Fruit fly (Drosophila melanogaster) whole organism, pupa: ENCODE results near the gene DIP-gamma.
A peak's percentile ranks its signal among the peaks of the same experiment; 100 is the strongest.

Experiments
- CG10348 ChIP-seq: fragments of 200-800 bp; sonication (Bioruptor generic); IDR thresholded peaks from 2 replicates; pipeline ENCODE4 v1.3.6; 2022; ENCODE audit warnings: missing biosample characterization, missing genetic modification characterization
- CG12605 ChIP-seq: fragments of 200-800 bp; sonication (Bioruptor generic); IDR thresholded peaks from 2 replicates; pipeline ENCODE4 v1.3.6; 2022; ENCODE audit warnings: missing biosample characterization, missing genetic modification characterization
- CG13204 ChIP-seq: fragments of 200-800 bp; sonication (Bioruptor generic); optimal IDR thresholded peaks from 2 replicates; lab custom pipeline; 2018; ENCODE audit warnings: missing biosample characterization, mild to moderate bottlenecking, missing genetic modification characterization, moderate library complexity
- CG14655 ChIP-seq: fragments of 200-800 bp; sonication (Bioruptor generic); optimal IDR thresholded peaks from 3 replicates; lab custom pipeline; 2017; ENCODE audit warnings: mild to moderate bottlenecking, missing biosample characterization, missing genetic modification reagents, missing genetic modification characterization
- CG15710 ChIP-seq: fragments of 200-800 bp; sonication (Bioruptor generic); optimal IDR thresholded peaks from 2 replicates; lab custom pipeline; 2018; ENCODE audit warnings: missing biosample characterization, mild to moderate bottlenecking, missing genetic modification characterization, moderate library complexity
- CG17806 ChIP-seq: fragments of 200-800 bp; sonication (Bioruptor generic); optimal IDR thresholded peaks from 2 replicates; lab custom pipeline; 2018; ENCODE audit warnings: missing biosample characterization, mild to moderate bottlenecking, missing genetic modification characterization, moderate library complexity
- CG32121 ChIP-seq: fragments of 200-800 bp; sonication (Bioruptor generic); IDR thresholded peaks from 2 replicates; pipeline ENCODE4 v1.3.6; 2022; ENCODE audit warnings: missing biosample characterization, missing genetic modification characterization
- CG34367 ChIP-seq: fragments of 200-800 bp; sonication (Bioruptor generic); optimal IDR thresholded peaks from 2 replicates; lab custom pipeline; 2018; ENCODE audit warnings: missing biosample characterization, mild to moderate bottlenecking, missing genetic modification characterization
- CG4496 ChIP-seq: fragments of 200-800 bp; sonication (Bioruptor generic); IDR thresholded peaks from 3 replicates; pipeline ENCODE4 v1.3.6; 2022; ENCODE audit warnings: missing biosample characterization, missing genetic modification characterization
- CG8159 ChIP-seq: fragments of 200-800 bp; sonication (Bioruptor generic); optimal IDR thresholded peaks from 3 replicates; lab custom pipeline; 2018; ENCODE audit warnings: missing biosample characterization, mild to moderate bottlenecking, missing genetic modification characterization, moderate library complexity
- CG8301 ChIP-seq: fragments of 200-800 bp; sonication (Bioruptor generic); optimal IDR thresholded peaks from 2 replicates; lab custom pipeline; 2018; ENCODE audit warnings: missing biosample characterization, mild to moderate bottlenecking, missing genetic modification characterization
- CG9948 ChIP-seq: fragments of 200-800 bp; sonication (Bioruptor generic); optimal IDR thresholded peaks from 2 replicates; lab custom pipeline; 2018; ENCODE audit warnings: missing biosample characterization, mild to moderate bottlenecking, missing genetic modification characterization, moderate library complexity
- D1 ChIP-seq: fragments of 200-800 bp; sonication (Bioruptor generic); optimal IDR thresholded peaks from 2 replicates; lab custom pipeline; 2018; ENCODE audit warnings: missing biosample characterization, mild to moderate bottlenecking, missing genetic modification characterization, moderate library complexity
- EcR ChIP-seq: fragments of 200-800 bp; sonication (Bioruptor generic); optimal IDR thresholded peaks from 3 replicates; lab custom pipeline; 2019; ENCODE audit warnings: missing biosample characterization, missing genetic modification characterization, mild to moderate bottlenecking, moderate library complexity, missing genetic modification reagents
- Ets98B ChIP-seq: fragments of 200-800 bp; sonication (Bioruptor generic); IDR thresholded peaks from 2 replicates; pipeline ENCODE4 v1.3.6; 2022; ENCODE audit warnings: missing biosample characterization, missing genetic modification characterization
- Pif1A ChIP-seq: fragments of 200-800 bp; sonication (Bioruptor generic); optimal IDR thresholded peaks from 3 replicates; lab custom pipeline; 2016; ENCODE audit warnings: missing biosample characterization, missing genetic modification characterization
- Pif1B ChIP-seq: fragments of 200-800 bp; sonication (Bioruptor generic); optimal IDR thresholded peaks from 3 replicates; lab custom pipeline; 2016; ENCODE audit warnings: missing biosample characterization, missing genetic modification characterization
- Snoo ChIP-seq: fragments of 200-800 bp; sonication (Bioruptor generic); optimal IDR thresholded peaks from 3 replicates; lab custom pipeline; 2017; ENCODE audit warnings: missing biosample characterization, mild to moderate bottlenecking, missing genetic modification characterization, inconsistent platforms
- fd96Ca ChIP-seq: fragments of 200-800 bp; sonication (Bioruptor generic); IDR thresholded peaks from 3 replicates; pipeline ENCODE4 v1.3.6; 2022; ENCODE audit warnings: missing biosample characterization, missing genetic modification characterization
- gl ChIP-seq: fragments of 200-800 bp; sonication (Bioruptor generic); optimal IDR thresholded peaks from 2 replicates; lab custom pipeline; 2018; ENCODE audit warnings: missing biosample characterization, mild to moderate bottlenecking, missing genetic modification characterization
- rn ChIP-seq: fragments of 200-800 bp; sonication (Bioruptor generic); IDR thresholded peaks from 2 replicates; pipeline ENCODE4 v1.3.6; 2022; ENCODE audit warnings: missing biosample characterization, missing genetic modification characterization

The DIP-gamma gene

dm6 chr3R:28911758-28912157 is 58.4 kb downstream of the DIP-gamma start:
- TF ChIP-seq EcR (no peak), CG13204 (GFP tag; lab: Kevin White, UChicago) (no peak), Snoo (tag; lab: Kevin White, UChicago) (no peak), CG15710 (tag; lab: Kevin White, UChicago) (peak; percentile 8), CG4496 (peak; percentile 88), Pif1A (GFP tag; lab: Kevin White, UChicago) (peak; percentile 65), CG8301 (tag; lab: Kevin White, UChicago) (peak; percentile 74), rn (GFP tag; lab: Robert Waterston, UW) (no peak), CG34367 (tag; lab: Kevin White, UChicago) (no peak), CG9948 (peak; percentile 33), Pif1B (peak; percentile 62), CG14655 (GFP tag; lab: Kevin White, UChicago) (peak; percentile 79), Ets98B (peak; percentile 86), CG17806 (tag; lab: Kevin White, UChicago) (peak; percentile 46), gl (tag; lab: Kevin White, UChicago) (no peak), fd96Ca (GFP tag; lab: Robert Waterston, UW) (peak; percentile 89), CG8159 (tag; lab: Kevin White, UChicago) (peak; percentile 24), D1 (no peak), CG10348 (GFP tag; lab: Robert Waterston, UW) (no peak), CG12605 (GFP tag; lab: Robert Waterston, UW) (peak; percentile 43; the same call in 1 of the 2 replicates), CG32121 (GFP tag; lab: Robert Waterston, UW) (peak; percentile 86)

- TF ChIP-seq CG12605 (GFP tag; lab: Robert Waterston, UW), result peak; percentile 66
- no peak for TF ChIP-seq Snoo (tag; lab: Kevin White, UChicago)
- TF ChIP-seq CG9948, result no peak
- TF ChIP-seq CG8301 (tag; lab: Kevin White, UChicago), result peak; percentile 50
- peak; percentile 76; the same call in 2 of the 3 replicates for TF ChIP-seq CG4496
- peak; percentile 77 for TF ChIP-seq CG32121 (GFP tag; lab: Robert Waterston, UW)
- no peak for TF ChIP-seq CG8159 (tag; lab: Kevin White, UChicago)
- peak; percentile 52 for TF ChIP-seq CG14655 (GFP tag; lab: Kevin White, UChicago)
- no peak for TF ChIP-seq gl (tag; lab: Kevin White, UChicago)
- TF ChIP-seq EcR, result no peak
- no peak for TF ChIP-seq Pif1B
- peak; percentile 89 for TF ChIP-seq fd96Ca (GFP tag; lab: Robert Waterston, UW)
- TF ChIP-seq Pif1A (GFP tag; lab: Kevin White, UChicago), result peak; percentile 11
- TF ChIP-seq Ets98B, result peak; percentile 80
- peak; percentile 51; the same call in 1 of the 2 replicates for TF ChIP-seq rn (GFP tag; lab: Robert Waterston, UW)
- no peak for TF ChIP-seq CG15710 (tag; lab: Kevin White, UChicago)
Observed at dm6 chr3R:28904816-28905435, 65.2 kb downstream of the DIP-gamma start.

dm6 chr3R:28904174-28904573 is 66.0 kb downstream of the DIP-gamma start:
- TF ChIP-seq CG32121 (GFP tag; lab: Robert Waterston, UW) (no peak), fd96Ca (GFP tag; lab: Robert Waterston, UW) (no peak), gl (tag; lab: Kevin White, UChicago) (no peak), CG13204 (GFP tag; lab: Kevin White, UChicago) (no peak), rn (GFP tag; lab: Robert Waterston, UW) (no peak), Snoo (tag; lab: Kevin White, UChicago) (no peak), Pif1A (GFP tag; lab: Kevin White, UChicago) (peak; percentile 22), CG8159 (tag; lab: Kevin White, UChicago) (no peak), Pif1B (no peak), D1 (no peak), CG34367 (tag; lab: Kevin White, UChicago) (no peak), CG14655 (GFP tag; lab: Kevin White, UChicago) (peak; percentile 64), CG10348 (GFP tag; lab: Robert Waterston, UW) (no peak), CG12605 (GFP tag; lab: Robert Waterston, UW) (no peak), CG8301 (tag; lab: Kevin White, UChicago) (peak; percentile 62), CG4496 (0 out of 3 replicates have a peak, but pooled peaks have one; percentile 30), Ets98B (0 out of 2 replicates have a peak, but pooled peaks have one; percentile 23)

DNA sequence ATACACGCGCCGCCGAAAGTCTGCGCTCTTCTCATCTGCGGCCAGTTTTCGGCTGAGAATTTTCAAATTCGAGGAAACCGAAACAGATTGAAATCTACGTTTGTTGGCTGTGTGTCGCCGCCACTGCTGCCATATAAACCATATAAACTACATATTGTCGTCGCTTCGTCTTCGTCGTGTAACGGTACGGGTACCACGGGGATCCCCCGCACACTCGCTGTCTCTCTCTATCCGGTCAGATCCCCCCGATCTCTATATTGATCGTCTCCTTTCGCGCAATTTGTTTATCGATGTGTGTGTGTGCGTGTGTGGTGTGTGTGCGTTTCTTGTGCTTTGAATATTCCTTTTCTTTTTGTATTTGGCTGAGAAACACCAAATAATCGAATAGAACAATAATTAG is 66.8 kb downstream of the DIP-gamma start:
- TF ChIP-seq Pif1B (no peak), CG12605 (GFP tag; lab: Robert Waterston, UW) (no peak), CG32121 (GFP tag; lab: Robert Waterston, UW) (no peak), Pif1A (GFP tag; lab: Kevin White, UChicago) (no peak), EcR (no peak), CG34367 (tag; lab: Kevin White, UChicago) (no peak), rn (GFP tag; lab: Robert Waterston, UW) (no peak), CG9948 (no peak), CG14655 (GFP tag; lab: Kevin White, UChicago) (no peak), CG8159 (tag; lab: Kevin White, UChicago) (no peak), Snoo (tag; lab: Kevin White, UChicago) (no peak)

DNA sequence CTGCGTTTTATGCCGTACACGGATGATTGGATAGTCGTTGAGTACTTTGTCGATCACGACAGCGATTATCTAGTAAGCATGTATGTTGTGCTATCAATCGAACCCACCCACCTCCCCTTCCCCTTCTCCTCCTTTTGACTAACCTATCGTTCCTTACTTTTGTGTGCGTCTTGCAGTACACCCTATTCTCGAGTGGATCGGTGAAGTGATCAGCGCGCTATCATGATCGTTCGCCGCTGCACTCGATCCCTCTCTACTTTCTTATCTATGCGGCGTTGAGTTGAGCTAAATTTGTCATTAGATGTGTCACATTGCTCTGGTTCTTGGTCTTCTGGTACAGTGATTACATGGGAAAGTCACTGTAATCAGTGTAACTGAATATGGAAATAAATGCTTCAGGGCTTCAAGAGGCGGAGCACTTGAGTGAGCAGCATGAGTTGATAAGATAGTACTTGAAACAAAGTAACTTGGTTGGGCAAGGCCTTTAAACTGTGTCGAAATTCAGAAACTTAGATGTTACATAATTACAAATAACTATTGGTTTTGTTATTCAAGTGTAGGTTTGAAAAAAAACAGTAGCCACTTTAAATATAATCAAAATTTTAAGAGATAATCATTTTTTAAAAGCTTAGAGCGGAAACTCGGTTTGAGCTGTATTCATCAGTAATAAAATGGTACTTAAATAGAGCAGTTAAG is 68.6 kb downstream of the DIP-gamma start:
- TF ChIP-seq Snoo (tag; lab: Kevin White, UChicago), result no peak
- no peak for TF ChIP-seq EcR
- no peak for TF ChIP-seq D1
- no peak for TF ChIP-seq CG13204 (GFP tag; lab: Kevin White, UChicago)
- TF ChIP-seq CG4496, result no peak
- no peak for TF ChIP-seq CG15710 (tag; lab: Kevin White, UChicago)
- TF ChIP-seq fd96Ca (GFP tag; lab: Robert Waterston, UW), result no peak
- TF ChIP-seq CG34367 (tag; lab: Kevin White, UChicago), result no peak
- TF ChIP-seq Pif1B, result no peak
- no peak for TF ChIP-seq CG8301 (tag; lab: Kevin White, UChicago)
- TF ChIP-seq CG14655 (GFP tag; lab: Kevin White, UChicago), result no peak
